Worm (Caenorhabditis elegans) whole organism, L3 larva: ENCODE results near the gene Y70G10A.4.
A peak's percentile ranks its signal among the peaks of the same experiment; 100 is the strongest.

ENCODE experiments used
- R02D3.7 ChIP-seq: fragments of 150-350 bp; optimal IDR thresholded peaks from 2 replicates; lab custom pipeline; 2014; ENCODE audit warnings: missing biosample characterization, missing genetic modification characterization
- ZK546.5 ChIP-seq: sonication (generic microtip); optimal IDR thresholded peaks from 2 replicates; lab custom pipeline; 2017; ENCODE audit warnings: missing biosample characterization, missing genetic modification characterization
- aly-2 ChIP-seq: fragments of 150-350 bp; optimal IDR thresholded peaks from 2 replicates; lab custom pipeline; 2014; ENCODE audit warnings: missing biosample characterization, missing genetic modification characterization
- ama-1 ChIP-seq: fragments of 150-350 bp; optimal IDR thresholded peaks from 2 replicates; lab custom pipeline; 2018
- ceh-28 ChIP-seq: fragments of 150-350 bp; optimal IDR thresholded peaks from 2 replicates; lab custom pipeline; 2014; ENCODE audit warnings: missing biosample characterization, missing genetic modification reagents, missing genetic modification characterization
- ceh-82 ChIP-seq: fragments of 150-350 bp; optimal IDR thresholded peaks from 2 replicates; lab custom pipeline; 2014; ENCODE audit warnings: missing biosample characterization, missing genetic modification characterization
- ceh-9 ChIP-seq: sonication (generic microtip); optimal IDR thresholded peaks from 2 replicates; lab custom pipeline; 2018; ENCODE audit warnings: missing biosample characterization, missing genetic modification characterization
- daf-12 ChIP-seq: fragments of 150-350 bp; optimal IDR thresholded peaks from 2 replicates; lab custom pipeline; 2014; ENCODE audit warnings: missing biosample characterization, missing genetic modification reagents, missing genetic modification characterization
- elt-1 ChIP-seq: fragments of 150-350 bp; optimal IDR thresholded peaks from 2 replicates; lab custom pipeline; 2014; ENCODE audit warnings: missing biosample characterization, missing genetic modification characterization
- elt-2 ChIP-seq: sonication (generic microtip); optimal IDR thresholded peaks from 2 replicates; lab custom pipeline; 2016; ENCODE audit warnings: missing genetic modification reagents, mild to moderate bottlenecking, missing genetic modification characterization, missing compliant biosample characterization
- eor-1 ChIP-seq, 2 experiments: fragments of 150-350 bp; optimal IDR thresholded peaks; 2 replicates each; lab custom pipeline; 2014 to 2018; ENCODE audit warnings: missing biosample characterization in 2 of 2, missing genetic modification characterization in 2 of 2
- fkh-10 ChIP-seq: sonication (generic microtip); optimal IDR thresholded peaks from 2 replicates; lab custom pipeline; 2017; ENCODE audit warnings: missing biosample characterization, missing genetic modification reagents, missing genetic modification characterization
- fkh-2 ChIP-seq: fragments of 150-350 bp; optimal IDR thresholded peaks from 2 replicates; lab custom pipeline; 2014; ENCODE audit warnings: missing biosample characterization, missing genetic modification reagents, missing genetic modification characterization
- hmg-11 ChIP-seq: sonication (generic microtip); optimal IDR thresholded peaks from 2 replicates; lab custom pipeline; 2016; ENCODE audit warnings: missing genetic modification characterization, missing compliant biosample characterization
- jun-1 ChIP-seq: fragments of 150-350 bp; optimal IDR thresholded peaks from 2 replicates; lab custom pipeline; 2014; ENCODE audit warnings: missing biosample characterization, missing genetic modification reagents, missing genetic modification characterization
- lin-15B ChIP-seq: fragments of 150-350 bp; optimal IDR thresholded peaks from 2 replicates; lab custom pipeline; 2014; ENCODE audit warnings: missing biosample characterization, missing genetic modification characterization
- lin-39 ChIP-seq: fragments of 150-350 bp; optimal IDR thresholded peaks from 2 replicates; lab custom pipeline; 2018; ENCODE audit warnings: missing biosample characterization, missing genetic modification reagents, missing genetic modification characterization
- lsy-12 ChIP-seq: sonication (generic microtip); optimal IDR thresholded peaks from 2 replicates; lab custom pipeline; 2016; ENCODE audit warnings: mild to moderate bottlenecking, missing genetic modification characterization, missing compliant biosample characterization
- mdl-1 ChIP-seq: fragments of 150-350 bp; optimal IDR thresholded peaks from 2 replicates; lab custom pipeline; 2014; ENCODE audit warnings: missing biosample characterization, missing genetic modification characterization
- mml-1 ChIP-seq: fragments of 150-350 bp; sonication (generic microtip); optimal IDR thresholded peaks from 3 replicates; lab custom pipeline; 2014; ENCODE audit warnings: missing biosample characterization, missing genetic modification characterization
- nfya-1 ChIP-seq: sonication (generic microtip); optimal IDR thresholded peaks from 2 replicates; lab custom pipeline; 2017; ENCODE audit warnings: missing genetic modification characterization, mild to moderate bottlenecking, missing compliant biosample characterization, antibody characterized with exemption, moderate library complexity; ENCODE audit not compliant: insufficient read depth
- nhr-12 ChIP-seq: fragments of 150-350 bp; optimal IDR thresholded peaks from 2 replicates; lab custom pipeline; 2014; ENCODE audit warnings: missing biosample characterization, missing genetic modification characterization
- nhr-23 ChIP-seq: fragments of 150-350 bp; optimal IDR thresholded peaks from 2 replicates; lab custom pipeline; 2014; ENCODE audit warnings: missing biosample characterization, missing genetic modification reagents, missing genetic modification characterization
- nhr-237 ChIP-seq: fragments of 150-350 bp; optimal IDR thresholded peaks from 2 replicates; lab custom pipeline; 2014; ENCODE audit warnings: missing biosample characterization, missing genetic modification characterization
- nhr-25 ChIP-seq: sonication (generic microtip); optimal IDR thresholded peaks from 2 replicates; lab custom pipeline; 2017; ENCODE audit warnings: missing biosample characterization, missing genetic modification characterization
- nhr-28 ChIP-seq: fragments of 150-350 bp; optimal IDR thresholded peaks from 2 replicates; lab custom pipeline; 2014; ENCODE audit warnings: missing biosample characterization, missing genetic modification characterization
- nhr-43 ChIP-seq: sonication (generic microtip); optimal IDR thresholded peaks from 2 replicates; lab custom pipeline; 2016; ENCODE audit warnings: mild to moderate bottlenecking, missing genetic modification characterization, missing compliant biosample characterization; ENCODE audit not compliant: poor library complexity, severe bottlenecking
- nhr-76 ChIP-seq: fragments of 150-350 bp; sonication (generic microtip); optimal IDR thresholded peaks from 5 replicates; lab custom pipeline; 2014; ENCODE audit warnings: missing biosample characterization, missing genetic modification characterization
- nhr-77 ChIP-seq: fragments of 150-350 bp; optimal IDR thresholded peaks from 2 replicates; lab custom pipeline; 2014; ENCODE audit warnings: missing biosample characterization, missing genetic modification characterization
- pha-4 ChIP-seq: fragments of 150-350 bp; optimal IDR thresholded peaks from 2 replicates; lab custom pipeline; 2014; ENCODE audit warnings: missing biosample characterization, missing genetic modification reagents, missing genetic modification characterization
- pqm-1 ChIP-seq: fragments of 150-350 bp; optimal IDR thresholded peaks from 2 replicates; lab custom pipeline; 2017; ENCODE audit warnings: missing biosample characterization, missing genetic modification characterization, inconsistent platforms
- sea-2 ChIP-seq: fragments of 150-350 bp; sonication (generic microtip); optimal IDR thresholded peaks from 4 replicates; lab custom pipeline; 2014; ENCODE audit warnings: missing biosample characterization, missing genetic modification reagents, missing genetic modification characterization
- skn-1 ChIP-seq: fragments of 150-350 bp; optimal IDR thresholded peaks from 2 replicates; lab custom pipeline; 2014; ENCODE audit warnings: missing biosample characterization, missing genetic modification characterization
- snpc-4 ChIP-seq: fragments of 150-350 bp; optimal IDR thresholded peaks from 2 replicates; lab custom pipeline; 2014; ENCODE audit warnings: missing biosample characterization, missing genetic modification characterization
- tbx-2 ChIP-seq: sonication (generic microtip); optimal IDR thresholded peaks from 2 replicates; lab custom pipeline; 2016; ENCODE audit warnings: mild to moderate bottlenecking, missing genetic modification characterization, missing compliant biosample characterization
- unc-39 ChIP-seq: sonication (generic microtip); optimal IDR thresholded peaks from 4 replicates; lab custom pipeline; 2017; ENCODE audit warnings: missing biosample characterization, missing genetic modification characterization
- unc-62 ChIP-seq: fragments of 150-350 bp; sonication (generic microtip); optimal IDR thresholded peaks from 4 replicates; lab custom pipeline; 2014; ENCODE audit warnings: missing biosample characterization, missing genetic modification reagents, missing genetic modification characterization
- ztf-11 ChIP-seq: fragments of 150-350 bp; optimal IDR thresholded peaks from 2 replicates; lab custom pipeline; 2014; ENCODE audit warnings: missing biosample characterization, missing genetic modification characterization
- ztf-4 ChIP-seq: fragments of 150-350 bp; optimal IDR thresholded peaks from 2 replicates; lab custom pipeline; 2014; ENCODE audit warnings: missing biosample characterization, missing genetic modification characterization

Y70G10A.4 gene

ce11 chrIII:10202894-10203871, 18.8 kb upstream of the Y70G10A.4 start, which contains the start of gene chc-1 (continued):
- TF ChIP-seq ztf-4 (no peak), nhr-237 (tag; lab: Kevin White, UChicago) (no peak), nhr-76 (tag; lab: Kevin White, UChicago) (no peak), nhr-77 (tag; lab: Kevin White, UChicago) (no peak), ceh-28 (tag; lab: Kevin White, UChicago) (no peak), tbx-2 (no peak), fkh-10 (no peak), R02D3.7 (tag; lab: Kevin White, UChicago) (no peak), ceh-82 (tag; lab: Kevin White, UChicago) (no peak), lin-15B (tag; lab: Kevin White, UChicago) (peak; percentile 70), lin-39 (tag; lab: Kevin White, UChicago) (peak; percentile 31), elt-1 (no peak), daf-12 (tag; lab: Kevin White, UChicago) (no peak), eor-1 (tag; optimal IDR thresholded peaks at IDR 0.05; lab: Kevin White, UChicago) (no peak), ama-1 (lab: Kevin White, UChicago) (peak; percentile 23), unc-62 (GFP tag; lab: Kevin White, UChicago) (no peak)

ce11 chrIII:10206352-10206751, 15.6 kb upstream of the Y70G10A.4 start:
- no peak for TF ChIP-seq nhr-43
- no peak for TF ChIP-seq nhr-237 (tag; lab: Kevin White, UChicago)
- no peak for TF ChIP-seq aly-2 (tag; lab: Kevin White, UChicago)

ce11 chrIII:10209703-10210102, 12.3 kb upstream of the Y70G10A.4 start, which contains the start of gene T20G5.9:
Gene T20G5.9, plus strand, starts transcription at chrIII:10209840.
- TF ChIP-seq pha-4 (tag; lab: Kevin White, UChicago) (no peak), ceh-9 (no peak), ama-1 (lab: Kevin White, UChicago) (peak; percentile 33), hmg-11 (tag; lab: Kevin White, UChicago) (peak; percentile 8), eor-1 (tag; optimal IDR thresholded peaks at IDR 0.05; lab: Kevin White, UChicago) (no peak), snpc-4 (tag; lab: Kevin White, UChicago) (no peak), nhr-77 (tag; lab: Kevin White, UChicago) (no peak), aly-2 (tag; lab: Kevin White, UChicago) (peak; percentile 69)

ce11 chrIII:10211889-10212494, 10.0 kb upstream of the Y70G10A.4 start, which contains the start of the genes blos-1 and best-18:
Gene blos-1, minus strand, starts transcription at chrIII:10211946.
Gene best-18, plus strand, starts transcription at chrIII:10212396.
- TF ChIP-seq nhr-237 (tag; lab: Kevin White, UChicago) = no peak
- no peak for TF ChIP-seq fkh-10
- TF ChIP-seq mml-1 (tag; lab: Kevin White, UChicago) = no peak
- TF ChIP-seq nhr-43 = no peak
- TF ChIP-seq mdl-1 (tag; lab: Kevin White, UChicago) = no peak
- peak; percentile 8 for TF ChIP-seq pha-4 (tag; lab: Kevin White, UChicago)
- no peak for TF ChIP-seq lsy-12
- TF ChIP-seq elt-2 = peak; percentile 13
- TF ChIP-seq skn-1 (tag; lab: Kevin White, UChicago) = no peak
- TF ChIP-seq, all 47 proteins: peak for 2

- TF ChIP-seq nhr-28 (tag; lab: Kevin White, UChicago) (no peak), tbx-2 (peak; percentile 13), ZK546.5 (tag; lab: Kevin White, UChicago) (no peak), lsy-12 (peak; percentile 78), pha-4 (tag; lab: Kevin White, UChicago) (peak; percentile 35), aly-2 (tag; lab: Kevin White, UChicago) (peak; percentile 77), ceh-82 (tag; lab: Kevin White, UChicago) (peak; percentile 46), pqm-1 (tag; lab: Kevin White, UChicago) (no peak), nfya-1 (tag; lab: Kevin White, UChicago) (no peak), ceh-9 (no peak), nhr-23 (tag; lab: Kevin White, UChicago) (peak; percentile 15), jun-1 (tag; lab: Kevin White, UChicago) (peak; percentile 79), skn-1 (tag; lab: Kevin White, UChicago) (no peak), nhr-43 (peak; percentile 75), nhr-25 (no peak), mml-1 (tag; lab: Kevin White, UChicago) (no peak), fkh-2 (no peak), nhr-12 (no peak), snpc-4 (tag; lab: Kevin White, UChicago) (no peak), unc-39 (tag; lab: Kevin White, UChicago) (no peak), ztf-11 (tag; lab: Kevin White, UChicago) (no peak), eor-1 (tag; optimal IDR thresholded peaks at IDR 0.05; lab: Kevin White, UChicago) (no peak), R02D3.7 (tag; lab: Kevin White, UChicago) (no peak), lin-39 (tag; lab: Kevin White, UChicago) (no peak), sea-2 (GFP tag; lab: Kevin White, UChicago) (no peak), elt-2 (peak; percentile 74), ama-1 (lab: Kevin White, UChicago) (peak; percentile 97), fkh-10 (no peak)
Measured at ce11 chrIII:10214540-10214979, 7.4 kb upstream of the Y70G10A.4 start.
